Fruit fly (Drosophila melanogaster) whole organism, prepupa: ENCODE results near the gene APC7.
A peak's percentile ranks its signal among the peaks of the same experiment; 100 is the strongest.

Source experiments
- Blimp-1 ChIP-seq: fragments of 200-800 bp; sonication (Bioruptor generic); optimal IDR thresholded peaks from 3 replicates; lab custom pipeline; 2017; ENCODE audit warnings: missing biosample characterization, missing genetic modification characterization, mild to moderate bottlenecking, moderate library complexity, missing genetic modification reagents
- CG16779 ChIP-seq: fragments of 200-800 bp; sonication (Bioruptor generic); optimal IDR thresholded peaks from 3 replicates; lab custom pipeline; 2017; ENCODE audit warnings: missing biosample characterization, mild to moderate bottlenecking, missing genetic modification characterization
- CG3919 ChIP-seq: fragments of 200-800 bp; sonication (Bioruptor generic); optimal IDR thresholded peaks from 3 replicates; lab custom pipeline; 2016; ENCODE audit warnings: missing biosample characterization, missing genetic modification characterization
- CG6854 ChIP-seq: fragments of 200-800 bp; sonication (Bioruptor generic); optimal IDR thresholded peaks from 2 replicates; lab custom pipeline; 2017; ENCODE audit warnings: missing biosample characterization, mild to moderate bottlenecking, missing genetic modification characterization
- Hr38 ChIP-seq: sonication (Bioruptor generic); optimal IDR thresholded peaks from 2 replicates; lab custom pipeline; 2016; ENCODE audit warnings: missing biosample characterization, missing genetic modification characterization
- cyc ChIP-seq: fragments of 200-800 bp; sonication (Bioruptor generic); optimal IDR thresholded peaks from 3 replicates; lab custom pipeline; 2016; ENCODE audit warnings: missing biosample characterization, missing genetic modification characterization
- esn ChIP-seq: fragments of 200-800 bp; sonication (Bioruptor generic); optimal IDR thresholded peaks from 2 replicates; lab custom pipeline; 2016; ENCODE audit warnings: missing biosample characterization, mild to moderate bottlenecking, missing genetic modification characterization, moderate library complexity
- net ChIP-seq: fragments of 200-800 bp; sonication (Bioruptor generic); optimal IDR thresholded peaks from 3 replicates; lab custom pipeline; 2016; ENCODE audit warnings: missing biosample characterization, missing genetic modification characterization

dm6 chrX:6599233-6599632 is 2.3 kb downstream of the APC7 start:
- no peak for TF ChIP-seq esn (GFP tag; lab: Kevin White, UChicago)
- TF ChIP-seq CG3919 (GFP tag; lab: Kevin White, UChicago): peak; percentile 97
- TF ChIP-seq CG6854 (GFP tag; lab: Kevin White, UChicago): peak; percentile 82
- TF ChIP-seq Blimp-1 (GFP tag; lab: Kevin White, UChicago): peak; percentile 85
- TF ChIP-seq net (GFP tag; lab: Kevin White, UChicago): peak; percentile 41
- TF ChIP-seq Hr38 (GFP tag; lab: Kevin White, UChicago): no peak
- peak; percentile 96 for TF ChIP-seq cyc (GFP tag; lab: Kevin White, UChicago)
- peak; percentile 86 for TF ChIP-seq CG16779 (tag; lab: Kevin White, UChicago)
